Fruit fly (Drosophila melanogaster): ENCODE results near the gene CG33783.

DNA sequence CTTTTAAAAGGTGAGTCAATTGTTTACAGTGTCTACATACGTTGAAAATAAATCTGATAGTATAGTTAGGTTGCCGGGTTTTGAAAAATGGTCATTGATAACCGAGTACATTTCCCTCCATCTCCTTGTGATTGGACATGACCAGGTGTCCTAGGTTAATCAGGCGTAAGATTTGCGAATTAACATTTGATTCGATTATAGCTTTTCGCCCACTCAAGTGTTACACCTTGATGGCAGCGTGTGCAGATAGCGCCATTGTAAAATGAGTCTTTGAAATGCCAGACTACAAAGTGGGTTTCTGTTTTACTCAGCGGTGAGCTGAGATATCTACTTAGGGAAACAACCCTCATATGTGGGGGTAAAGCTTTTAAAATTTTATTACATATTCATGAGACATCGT, 11.6 kb upstream of the CG33783 start:
- no peak for TF ChIP-seq cic (GFP tag; optimal IDR thresholded peaks at IDR 0.05)
- no peak for TF ChIP-seq kay (GFP tag; ENCODE audit: borderline replicate concordance)
- TF ChIP-seq CG12768 (GFP tag; optimal IDR thresholded peaks at IDR 0.05), result no peak
- TF ChIP-seq CG33017 (tag; optimal IDR thresholded peaks at IDR 0.05), result no peak
- TF ChIP-seq tj (GFP tag; optimal IDR thresholded peaks at IDR 0.05), result no peak
